Worm (Caenorhabditis elegans): Measurements from ENCODE around the gene F15G9.2.

DNA sequence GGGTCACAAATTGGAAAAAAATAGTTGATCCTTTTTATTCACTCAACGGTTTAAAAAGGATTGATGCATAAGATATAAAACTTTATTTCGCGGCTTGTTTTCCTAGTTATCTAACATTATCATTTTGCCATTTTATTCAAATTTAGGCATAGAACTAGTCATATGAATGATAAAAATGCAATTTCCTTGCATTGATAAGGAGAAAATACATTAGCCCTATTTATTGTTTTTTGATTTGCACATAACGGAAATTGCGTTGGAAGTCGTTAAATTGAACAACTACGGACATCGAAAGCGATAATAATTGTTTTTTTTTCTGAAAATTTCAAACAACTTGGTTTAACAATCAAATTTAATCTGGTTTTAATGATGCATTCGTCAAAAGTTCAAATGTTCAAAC is 26.2 kb downstream of the F15G9.2 start:
- TF ChIP-seq ZK546.5 (tag; optimal IDR thresholded peaks at IDR 0.05) = no peak
- TF ChIP-seq lsy-2 (tag; optimal IDR thresholded peaks at IDR 0.05) = no peak

Measured in whole organism, L2 larva.